Worm (Caenorhabditis elegans) whole organism, L2 larva: ENCODE data around the gene hacl-1.

ENCODE experiments used
- C34F6.9 ChIP-seq: fragments of 150-350 bp; optimal IDR thresholded peaks from 2 replicates; lab custom pipeline; 2014; ENCODE audit warnings: missing biosample characterization, missing genetic modification characterization
- F13H6.1 ChIP-seq: sonication (generic microtip); optimal IDR thresholded peaks from 2 replicates; lab custom pipeline; 2016; ENCODE audit warnings: missing genetic modification characterization, missing compliant biosample characterization
- R02D3.7 ChIP-seq: fragments of 150-350 bp; optimal IDR thresholded peaks from 2 replicates; lab custom pipeline; 2014; ENCODE audit warnings: missing biosample characterization, missing genetic modification characterization
- ZK546.5 ChIP-seq: sonication (generic microtip); optimal IDR thresholded peaks from 2 replicates; lab custom pipeline; 2017; ENCODE audit warnings: missing biosample characterization, missing genetic modification characterization
- alr-1 ChIP-seq: fragments of 150-350 bp; optimal IDR thresholded peaks from 2 replicates; lab custom pipeline; 2014; ENCODE audit warnings: missing biosample characterization, missing genetic modification characterization
- ama-1 ChIP-seq: fragments of 150-350 bp; optimal IDR thresholded peaks from 2 replicates; lab custom pipeline; 2018; ENCODE audit warnings: inconsistent platforms
- blmp-1 ChIP-seq: sonication (generic microtip); optimal IDR thresholded peaks from 2 replicates; lab custom pipeline; 2017; ENCODE audit warnings: missing genetic modification characterization, mild to moderate bottlenecking, missing compliant biosample characterization, antibody characterized with exemption, moderate library complexity; ENCODE audit not compliant: insufficient read depth
- ceh-82 ChIP-seq: fragments of 150-350 bp; optimal IDR thresholded peaks from 2 replicates; lab custom pipeline; 2014; ENCODE audit warnings: missing biosample characterization, missing genetic modification characterization
- crh-2 ChIP-seq: sonication (generic microtip); optimal IDR thresholded peaks from 2 replicates; lab custom pipeline; 2017; ENCODE audit warnings: missing biosample characterization, missing genetic modification characterization
- dmd-4 ChIP-seq: sonication (generic microtip); optimal IDR thresholded peaks from 2 replicates; lab custom pipeline; 2017; ENCODE audit warnings: missing biosample characterization, missing genetic modification characterization
- egl-27 ChIP-seq: sonication (generic microtip); optimal IDR thresholded peaks from 3 replicates; lab custom pipeline; 2017; ENCODE audit warnings: missing biosample characterization, missing genetic modification reagents, missing genetic modification characterization
- elt-1 ChIP-seq: fragments of 150-350 bp; optimal IDR thresholded peaks from 2 replicates; lab custom pipeline; 2014; ENCODE audit warnings: missing biosample characterization, missing genetic modification characterization
- elt-3 ChIP-seq: sonication (generic microtip); optimal IDR thresholded peaks from 2 replicates; lab custom pipeline; 2017; ENCODE audit warnings: missing biosample characterization, missing genetic modification characterization
- fos-1 ChIP-seq: fragments of 150-350 bp; optimal IDR thresholded peaks from 2 replicates; lab custom pipeline; 2014; ENCODE audit warnings: missing biosample characterization, missing genetic modification characterization
- lin-11 ChIP-seq: fragments of 150-350 bp; sonication (generic microtip); optimal IDR thresholded peaks from 2 replicates; lab custom pipeline; 2014; ENCODE audit warnings: missing biosample characterization, missing genetic modification characterization, inconsistent platforms, mixed read lengths
- lin-13 ChIP-seq: fragments of 150-350 bp; optimal IDR thresholded peaks from 2 replicates; lab custom pipeline; 2014; ENCODE audit warnings: missing biosample characterization, missing genetic modification reagents, missing genetic modification characterization
- lsy-2 ChIP-seq, 2 experiments: fragments of 150-350 bp in 1 of 2; sonication (generic microtip) in 1 of 2; optimal IDR thresholded peaks; 2 replicates each; lab custom pipeline; 2014 to 2017; ENCODE audit warnings: missing biosample characterization in 2 of 2, missing genetic modification characterization in 2 of 2
- mab-5 ChIP-seq: fragments of 150-350 bp; optimal IDR thresholded peaks from 2 replicates; lab custom pipeline; 2014; ENCODE audit warnings: missing biosample characterization, missing genetic modification characterization
- mbf-1 ChIP-seq: sonication (generic microtip); optimal IDR thresholded peaks from 2 replicates; lab custom pipeline; 2017; ENCODE audit warnings: missing biosample characterization, missing genetic modification characterization
- nhr-10 ChIP-seq: sonication (generic microtip); optimal IDR thresholded peaks from 2 replicates; lab custom pipeline; 2017; ENCODE audit warnings: missing biosample characterization, missing genetic modification characterization
- nhr-11 ChIP-seq: fragments of 150-350 bp; optimal IDR thresholded peaks from 2 replicates; lab custom pipeline; 2014; ENCODE audit warnings: missing biosample characterization, missing genetic modification characterization
- nhr-12 ChIP-seq: fragments of 150-350 bp; optimal IDR thresholded peaks from 2 replicates; lab custom pipeline; 2014; ENCODE audit warnings: missing biosample characterization, missing genetic modification characterization
- nhr-129 ChIP-seq: fragments of 150-350 bp; optimal IDR thresholded peaks from 2 replicates; lab custom pipeline; 2014; ENCODE audit warnings: missing biosample characterization, missing genetic modification characterization
- nhr-21 ChIP-seq: fragments of 150-350 bp; optimal IDR thresholded peaks from 2 replicates; lab custom pipeline; 2014; ENCODE audit warnings: missing biosample characterization, missing genetic modification characterization
- nhr-237 ChIP-seq: fragments of 150-350 bp; optimal IDR thresholded peaks from 2 replicates; lab custom pipeline; 2014; ENCODE audit warnings: missing biosample characterization, missing genetic modification characterization
- nhr-25 ChIP-seq: fragments of 150-350 bp; sonication (generic microtip); optimal IDR thresholded peaks from 3 replicates; lab custom pipeline; 2014; ENCODE audit warnings: missing biosample characterization, missing genetic modification characterization
- nhr-77 ChIP-seq: fragments of 150-350 bp; optimal IDR thresholded peaks from 2 replicates; lab custom pipeline; 2014; ENCODE audit warnings: missing biosample characterization, missing genetic modification characterization
- sem-4 ChIP-seq: fragments of 150-350 bp; optimal IDR thresholded peaks from 2 replicates; lab custom pipeline; 2014; ENCODE audit warnings: missing biosample characterization, missing genetic modification reagents, missing genetic modification characterization
- skn-1 ChIP-seq: sonication (generic microtip); optimal IDR thresholded peaks from 2 replicates; lab custom pipeline; 2017; ENCODE audit warnings: missing biosample characterization, missing genetic modification characterization
- sma-3 ChIP-seq: sonication (generic microtip); optimal IDR thresholded peaks from 2 replicates; lab custom pipeline; 2016; ENCODE audit warnings: missing genetic modification reagents, missing genetic modification characterization, missing compliant biosample characterization
- sma-9 ChIP-seq, 2 experiments: fragments of 150-350 bp in 1 of 2; sonication (generic microtip) in 1 of 2; optimal IDR thresholded peaks; 2 replicates each; lab custom pipeline; 2014 to 2016; ENCODE audit warnings: missing genetic modification characterization in 2 of 2, mild to moderate bottlenecking in 1 of 2, missing biosample characterization in 1 of 2, missing compliant biosample characterization in 1 of 2, missing genetic modification reagents in 1 of 2, moderate library complexity in 1 of 2
- unc-39 ChIP-seq: fragments of 150-350 bp; optimal IDR thresholded peaks from 2 replicates; lab custom pipeline; 2014; ENCODE audit warnings: missing biosample characterization, missing genetic modification characterization
- unc-55 ChIP-seq: fragments of 150-350 bp; sonication (generic microtip); optimal IDR thresholded peaks from 3 replicates; lab custom pipeline; 2014; ENCODE audit warnings: missing biosample characterization, missing genetic modification reagents, missing genetic modification characterization
- unc-62 ChIP-seq: fragments of 150-350 bp; optimal IDR thresholded peaks from 2 replicates; lab custom pipeline; 2014; ENCODE audit warnings: missing biosample characterization, missing genetic modification reagents, missing genetic modification characterization
- ztf-11 ChIP-seq: sonication (generic microtip); optimal IDR thresholded peaks from 2 replicates; lab custom pipeline; 2017; ENCODE audit warnings: missing biosample characterization, missing genetic modification characterization

Gene hacl-1

ce11 chrII:11464427-11464944, 28.3 kb downstream of the hacl-1 start, which contains the start of the genes aars-1 and rga-1:
aars-1 (minus strand) TSS chrII:11464497.
rga-1 (plus strand) TSS chrII:11464894.
- TF ChIP-seq nhr-129 (tag; lab: Kevin White, UChicago) (peak; percentile 70), skn-1 (tag; lab: Kevin White, UChicago) (no peak), F13H6.1 (tag; lab: Kevin White, UChicago) (peak; percentile 75), ztf-11 (tag; lab: Kevin White, UChicago) (no peak), nhr-25 (tag; lab: Kevin White, UChicago) (peak; percentile 73), sma-3 (GFP tag; lab: Kevin White, UChicago) (peak; percentile 40), nhr-21 (tag; lab: Kevin White, UChicago) (peak; percentile 48), fos-1 (tag; lab: Kevin White, UChicago) (peak; percentile 68), nhr-12 (tag; lab: Kevin White, UChicago) (no peak), nhr-237 (tag; lab: Kevin White, UChicago) (no peak), mbf-1 (no peak), lin-11 (tag; lab: Kevin White, UChicago) (no peak), ama-1 (lab: Kevin White, UChicago) (no peak), sma-9 (GFP tag; optimal IDR thresholded peaks at IDR 0.05; lab: Kevin White, UChicago) (peak; percentile 83), sma-9 (tag; optimal IDR thresholded peaks at IDR 0.05; lab: Kevin White, UChicago) (no peak), sem-4 (tag; lab: Kevin White, UChicago) (peak; percentile 77), unc-55 (GFP tag; lab: Kevin White, UChicago) (peak; percentile 50), nhr-11 (tag; lab: Kevin White, UChicago) (no peak), dmd-4 (no peak), nhr-10 (tag; lab: Kevin White, UChicago) (no peak), R02D3.7 (tag; lab: Kevin White, UChicago) (no peak), elt-1 (tag; lab: Kevin White, UChicago) (no peak), unc-39 (tag; lab: Kevin White, UChicago) (no peak), ZK546.5 (tag; lab: Kevin White, UChicago) (no peak), blmp-1 (tag; lab: Kevin White, UChicago) (peak; percentile 70), lsy-2 (tag; optimal IDR thresholded peaks at IDR 0.05; lab: Kevin White, UChicago) (peak in 1 of 2 experiments; percentile 70), lin-13 (peak; percentile 20), C34F6.9 (tag; lab: Kevin White, UChicago) (peak; percentile 77), alr-1 (no peak), crh-2 (tag; lab: Kevin White, UChicago) (peak; percentile 39), mab-5 (tag; lab: Kevin White, UChicago) (no peak), ceh-82 (tag; lab: Kevin White, UChicago) (no peak)

- TF ChIP-seq unc-55 (GFP tag; lab: Kevin White, UChicago) (peak; percentile 32), elt-3 (tag; lab: Kevin White, UChicago) (no peak), nhr-21 (tag; lab: Kevin White, UChicago) (no peak), R02D3.7 (tag; lab: Kevin White, UChicago) (peak; percentile 14), crh-2 (tag; lab: Kevin White, UChicago) (no peak), nhr-25 (tag; lab: Kevin White, UChicago) (no peak), unc-62 (no peak), nhr-237 (tag; lab: Kevin White, UChicago) (no peak), sma-9 (GFP tag; optimal IDR thresholded peaks at IDR 0.05; lab: Kevin White, UChicago) (peak; percentile 15), sma-9 (tag; optimal IDR thresholded peaks at IDR 0.05; lab: Kevin White, UChicago) (no peak), mab-5 (tag; lab: Kevin White, UChicago) (no peak)
- TF ChIP-seq, all 48 proteins: peak for 3
These were observed 28.9 kb downstream of the hacl-1 start for ce11 chrII:11463899-11464298.

- TF ChIP-seq skn-1 (tag; lab: Kevin White, UChicago) (peak; percentile 12), fos-1 (tag; lab: Kevin White, UChicago) (peak; percentile 52), elt-3 (tag; lab: Kevin White, UChicago) (no peak)
These were observed 32.9 kb downstream of the hacl-1 start for ce11 chrII:11459883-11460282.

DNA sequence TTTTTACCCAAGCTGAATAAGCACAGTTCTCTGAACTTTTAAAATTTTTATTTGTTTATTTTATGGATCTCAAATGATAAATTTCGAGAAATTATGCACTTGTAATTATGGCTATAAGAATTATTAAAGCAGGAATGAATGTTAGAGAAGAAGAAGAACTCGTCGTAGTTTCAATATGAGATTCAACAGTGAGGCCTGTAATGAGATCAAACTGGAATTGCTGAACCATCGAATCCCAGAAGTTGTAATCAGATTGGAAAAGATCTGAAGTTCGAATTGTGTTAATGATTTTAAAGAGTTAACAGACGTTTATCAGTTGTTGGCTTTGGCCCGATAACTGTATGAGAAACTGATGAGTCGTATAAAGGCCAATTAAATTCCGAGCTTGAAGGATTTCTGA, 37.0 kb downstream of the hacl-1 start:
- no peak for TF ChIP-seq dmd-4

- TF ChIP-seq nhr-77, result no peak
- TF ChIP-seq nhr-11 (tag; lab: Kevin White, UChicago), result no peak
- TF ChIP-seq sma-9 (GFP tag; optimal IDR thresholded peaks at IDR 0.05; lab: Kevin White, UChicago), result no peak
- no peak for TF ChIP-seq sma-9 (tag; optimal IDR thresholded peaks at IDR 0.05; lab: Kevin White, UChicago)
- TF ChIP-seq ztf-11 (tag; lab: Kevin White, UChicago), result no peak
- no peak for TF ChIP-seq fos-1 (tag; lab: Kevin White, UChicago)
- TF ChIP-seq egl-27 (tag; lab: Kevin White, UChicago), result no peak
These were observed 37.6 kb downstream of the hacl-1 start for ce11 chrII:11455140-11455539.
